Worm (Caenorhabditis elegans) whole organism, L3 larva: ENCODE measurements around the gene syp-2.
A peak's percentile ranks its signal among the peaks of the same experiment; 100 is the strongest.

ENCODE experiments used
- R02D3.7 ChIP-seq: fragments of 150-350 bp; optimal IDR thresholded peaks from 2 replicates; lab custom pipeline; 2014; ENCODE audit warnings: missing biosample characterization, missing genetic modification characterization
- ZK546.5 ChIP-seq: sonication (generic microtip); optimal IDR thresholded peaks from 2 replicates; lab custom pipeline; 2017; ENCODE audit warnings: missing biosample characterization, missing genetic modification characterization
- aly-2 ChIP-seq: fragments of 150-350 bp; optimal IDR thresholded peaks from 2 replicates; lab custom pipeline; 2014; ENCODE audit warnings: missing biosample characterization, missing genetic modification characterization
- ama-1 ChIP-seq: fragments of 150-350 bp; optimal IDR thresholded peaks from 2 replicates; lab custom pipeline; 2018
- ceh-28 ChIP-seq: fragments of 150-350 bp; optimal IDR thresholded peaks from 2 replicates; lab custom pipeline; 2014; ENCODE audit warnings: missing biosample characterization, missing genetic modification reagents, missing genetic modification characterization
- ceh-82 ChIP-seq: fragments of 150-350 bp; optimal IDR thresholded peaks from 2 replicates; lab custom pipeline; 2014; ENCODE audit warnings: missing biosample characterization, missing genetic modification characterization
- egl-27 ChIP-seq: sonication (generic microtip); optimal IDR thresholded peaks from 4 replicates; lab custom pipeline; 2017; ENCODE audit warnings: missing biosample characterization, missing genetic modification reagents, missing genetic modification characterization
- egl-5 ChIP-seq: fragments of 150-350 bp; optimal IDR thresholded peaks from 2 replicates; lab custom pipeline; 2017; ENCODE audit warnings: missing biosample characterization, missing genetic modification reagents, missing genetic modification characterization, inconsistent platforms
- elt-1 ChIP-seq: fragments of 150-350 bp; optimal IDR thresholded peaks from 2 replicates; lab custom pipeline; 2014; ENCODE audit warnings: missing biosample characterization, missing genetic modification characterization
- elt-2 ChIP-seq: sonication (generic microtip); optimal IDR thresholded peaks from 2 replicates; lab custom pipeline; 2016; ENCODE audit warnings: missing genetic modification reagents, mild to moderate bottlenecking, missing genetic modification characterization, missing compliant biosample characterization
- elt-3 ChIP-seq, 3 experiments: fragments of 150-350 bp in 1 of 3; sonication (generic microtip) in 2 of 3; optimal IDR thresholded peaks; 2 replicates in 2 of 3; 4 replicates in 1 of 3; lab custom pipeline; 2014 to 2017; ENCODE audit warnings: missing biosample characterization in 3 of 3, missing genetic modification characterization in 3 of 3
- eor-1 ChIP-seq, 2 experiments: fragments of 150-350 bp; optimal IDR thresholded peaks; 2 replicates each; lab custom pipeline; 2014 to 2018; ENCODE audit warnings: missing biosample characterization in 2 of 2, missing genetic modification characterization in 2 of 2
- fkh-10 ChIP-seq: sonication (generic microtip); optimal IDR thresholded peaks from 2 replicates; lab custom pipeline; 2017; ENCODE audit warnings: missing biosample characterization, missing genetic modification reagents, missing genetic modification characterization
- fkh-2 ChIP-seq: fragments of 150-350 bp; optimal IDR thresholded peaks from 2 replicates; lab custom pipeline; 2014; ENCODE audit warnings: missing biosample characterization, missing genetic modification reagents, missing genetic modification characterization
- fos-1 ChIP-seq: fragments of 150-350 bp; optimal IDR thresholded peaks from 2 replicates; lab custom pipeline; 2014; ENCODE audit warnings: missing biosample characterization, missing genetic modification characterization
- hmg-11 ChIP-seq: sonication (generic microtip); optimal IDR thresholded peaks from 2 replicates; lab custom pipeline; 2016; ENCODE audit warnings: missing genetic modification characterization, missing compliant biosample characterization
- jun-1 ChIP-seq: fragments of 150-350 bp; optimal IDR thresholded peaks from 2 replicates; lab custom pipeline; 2014; ENCODE audit warnings: missing biosample characterization, missing genetic modification reagents, missing genetic modification characterization
- lin-15B ChIP-seq: fragments of 150-350 bp; optimal IDR thresholded peaks from 2 replicates; lab custom pipeline; 2014; ENCODE audit warnings: missing biosample characterization, missing genetic modification characterization
- lin-39 ChIP-seq: fragments of 150-350 bp; optimal IDR thresholded peaks from 2 replicates; lab custom pipeline; 2018; ENCODE audit warnings: missing biosample characterization, missing genetic modification reagents, missing genetic modification characterization
- lsy-12 ChIP-seq: sonication (generic microtip); optimal IDR thresholded peaks from 2 replicates; lab custom pipeline; 2016; ENCODE audit warnings: mild to moderate bottlenecking, missing genetic modification characterization, missing compliant biosample characterization
- mdl-1 ChIP-seq: fragments of 150-350 bp; optimal IDR thresholded peaks from 2 replicates; lab custom pipeline; 2014; ENCODE audit warnings: missing biosample characterization, missing genetic modification characterization
- mml-1 ChIP-seq: fragments of 150-350 bp; sonication (generic microtip); optimal IDR thresholded peaks from 3 replicates; lab custom pipeline; 2014; ENCODE audit warnings: missing biosample characterization, missing genetic modification characterization
- nfya-1 ChIP-seq: sonication (generic microtip); optimal IDR thresholded peaks from 2 replicates; lab custom pipeline; 2017; ENCODE audit warnings: missing genetic modification characterization, mild to moderate bottlenecking, missing compliant biosample characterization, antibody characterized with exemption, moderate library complexity; ENCODE audit not compliant: insufficient read depth
- nhr-11 ChIP-seq: fragments of 150-350 bp; optimal IDR thresholded peaks from 2 replicates; lab custom pipeline; 2014; ENCODE audit warnings: missing biosample characterization, missing genetic modification characterization
- nhr-12 ChIP-seq: fragments of 150-350 bp; optimal IDR thresholded peaks from 2 replicates; lab custom pipeline; 2014; ENCODE audit warnings: missing biosample characterization, missing genetic modification characterization
- nhr-23 ChIP-seq: fragments of 150-350 bp; optimal IDR thresholded peaks from 2 replicates; lab custom pipeline; 2014; ENCODE audit warnings: missing biosample characterization, missing genetic modification reagents, missing genetic modification characterization
- nhr-237 ChIP-seq: fragments of 150-350 bp; optimal IDR thresholded peaks from 2 replicates; lab custom pipeline; 2014; ENCODE audit warnings: missing biosample characterization, missing genetic modification characterization
- nhr-25 ChIP-seq: sonication (generic microtip); optimal IDR thresholded peaks from 2 replicates; lab custom pipeline; 2017; ENCODE audit warnings: missing biosample characterization, missing genetic modification characterization
- nhr-28 ChIP-seq: fragments of 150-350 bp; optimal IDR thresholded peaks from 2 replicates; lab custom pipeline; 2014; ENCODE audit warnings: missing biosample characterization, missing genetic modification characterization
- nhr-43 ChIP-seq: sonication (generic microtip); optimal IDR thresholded peaks from 2 replicates; lab custom pipeline; 2016; ENCODE audit warnings: mild to moderate bottlenecking, missing genetic modification characterization, missing compliant biosample characterization; ENCODE audit not compliant: poor library complexity, severe bottlenecking
- nhr-77 ChIP-seq: fragments of 150-350 bp; optimal IDR thresholded peaks from 2 replicates; lab custom pipeline; 2014; ENCODE audit warnings: missing biosample characterization, missing genetic modification characterization
- pha-4 ChIP-seq: fragments of 150-350 bp; optimal IDR thresholded peaks from 2 replicates; lab custom pipeline; 2014; ENCODE audit warnings: missing biosample characterization, missing genetic modification reagents, missing genetic modification characterization
- pqm-1 ChIP-seq: fragments of 150-350 bp; optimal IDR thresholded peaks from 2 replicates; lab custom pipeline; 2017; ENCODE audit warnings: missing biosample characterization, missing genetic modification characterization, inconsistent platforms
- sea-2 ChIP-seq: fragments of 150-350 bp; sonication (generic microtip); optimal IDR thresholded peaks from 4 replicates; lab custom pipeline; 2014; ENCODE audit warnings: missing biosample characterization, missing genetic modification reagents, missing genetic modification characterization
- skn-1 ChIP-seq: fragments of 150-350 bp; optimal IDR thresholded peaks from 2 replicates; lab custom pipeline; 2014; ENCODE audit warnings: missing biosample characterization, missing genetic modification characterization
- snpc-4 ChIP-seq: fragments of 150-350 bp; optimal IDR thresholded peaks from 2 replicates; lab custom pipeline; 2014; ENCODE audit warnings: missing biosample characterization, missing genetic modification characterization
- tbx-2 ChIP-seq: sonication (generic microtip); optimal IDR thresholded peaks from 2 replicates; lab custom pipeline; 2016; ENCODE audit warnings: mild to moderate bottlenecking, missing genetic modification characterization, missing compliant biosample characterization
- unc-39 ChIP-seq: sonication (generic microtip); optimal IDR thresholded peaks from 4 replicates; lab custom pipeline; 2017; ENCODE audit warnings: missing biosample characterization, missing genetic modification characterization
- zag-1 ChIP-seq: fragments of 150-350 bp; optimal IDR thresholded peaks from 2 replicates; lab custom pipeline; 2014; ENCODE audit warnings: missing biosample characterization, missing genetic modification characterization
- ztf-11 ChIP-seq: fragments of 150-350 bp; optimal IDR thresholded peaks from 2 replicates; lab custom pipeline; 2014; ENCODE audit warnings: missing biosample characterization, missing genetic modification characterization
- ztf-4 ChIP-seq: fragments of 150-350 bp; optimal IDR thresholded peaks from 2 replicates; lab custom pipeline; 2014; ENCODE audit warnings: missing biosample characterization, missing genetic modification characterization

The syp-2 gene

DNA sequence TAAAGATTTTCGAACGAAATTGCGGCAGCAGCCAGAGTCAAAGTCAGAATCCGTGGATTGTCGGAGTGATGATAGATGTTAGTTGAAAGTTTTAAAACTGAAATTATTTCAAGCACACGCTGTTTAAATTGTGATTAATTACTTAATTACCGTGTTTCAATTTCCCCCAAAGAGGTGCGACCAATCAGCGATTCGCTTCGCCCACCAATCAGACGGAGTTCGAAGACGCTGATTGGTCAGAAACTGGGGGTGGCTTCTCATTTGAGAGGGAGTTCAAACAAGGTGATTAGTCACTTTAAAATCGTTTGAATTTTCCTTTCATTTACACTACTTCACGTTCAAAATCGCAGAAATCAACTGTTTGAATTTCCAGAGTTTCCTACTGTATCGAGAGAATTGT lies 36.8 kb upstream of the syp-2 start:
- TF ChIP-seq nhr-77 (tag; lab: Kevin White, UChicago) (no peak), nfya-1 (peak; percentile 50), ztf-11 (tag; lab: Kevin White, UChicago) (no peak)
- TF ChIP-seq, all 47 proteins: peak for 1

DNA sequence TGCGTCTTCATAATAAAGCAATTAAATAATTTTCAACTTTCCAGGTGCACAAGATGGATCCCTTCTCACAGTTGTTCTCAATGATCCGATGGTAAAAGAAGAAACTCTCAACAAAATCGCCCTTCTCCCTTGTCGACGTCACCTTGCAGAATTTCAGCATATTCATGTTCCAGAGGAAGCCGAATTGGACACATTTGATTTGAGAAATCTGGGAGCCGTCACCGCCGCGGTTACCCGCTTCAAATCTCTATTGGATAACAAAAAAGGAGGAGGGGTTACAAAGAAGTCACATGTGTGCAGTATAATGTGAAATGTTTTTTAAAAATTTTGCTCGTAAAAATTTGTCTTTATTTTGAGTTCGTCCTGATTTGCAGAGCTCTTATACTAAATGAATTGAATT lies 33.6 kb upstream of the syp-2 start:
- TF ChIP-seq nhr-12 (tag; lab: Kevin White, UChicago): no peak
- no peak for TF ChIP-seq pqm-1 (tag; lab: Kevin White, UChicago)
- peak; percentile 18 for TF ChIP-seq elt-2
- TF ChIP-seq mdl-1 (tag; lab: Kevin White, UChicago): no peak
- no peak for TF ChIP-seq nhr-28
- no peak for TF ChIP-seq R02D3.7
- no peak for TF ChIP-seq ZK546.5 (tag; lab: Kevin White, UChicago)
- TF ChIP-seq ama-1 (lab: Kevin White, UChicago): peak; percentile 66
- TF ChIP-seq jun-1: no peak
- no peak for TF ChIP-seq lin-39 (tag; lab: Kevin White, UChicago)
- no peak for TF ChIP-seq nhr-11 (tag; lab: Kevin White, UChicago)
- no peak for TF ChIP-seq hmg-11 (tag; lab: Kevin White, UChicago)
- TF ChIP-seq, all 47 proteins: peak for 2

DNA sequence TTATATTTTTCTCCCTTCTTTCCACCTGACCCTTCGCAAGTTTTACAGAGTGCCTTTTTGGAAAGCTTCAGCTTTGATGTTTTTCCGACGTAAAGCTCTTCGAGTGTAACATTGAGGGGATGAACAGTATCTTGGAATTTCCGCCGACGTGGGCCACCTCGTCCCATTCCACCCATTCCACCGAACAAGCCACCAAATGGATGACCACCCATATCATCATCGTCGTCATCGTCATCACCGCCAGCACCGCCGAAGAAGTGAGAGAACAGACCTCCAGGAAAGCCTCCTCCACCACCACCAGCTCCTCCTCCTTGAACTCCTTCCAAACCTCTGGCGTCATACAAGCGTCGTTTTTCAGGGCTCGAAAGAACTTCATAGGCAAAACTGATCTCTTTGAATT lies 32.0 kb upstream of the syp-2 start:
- TF ChIP-seq elt-3 (tag; optimal IDR thresholded peaks at IDR 0.05; lab: Kevin White, UChicago) (no peak), ZK546.5 (tag; lab: Kevin White, UChicago) (no peak), pqm-1 (tag; lab: Kevin White, UChicago) (no peak), nhr-12 (tag; lab: Kevin White, UChicago) (no peak), ceh-82 (tag; lab: Kevin White, UChicago) (no peak), R02D3.7 (no peak), lsy-12 (no peak), zag-1 (no peak), ama-1 (lab: Kevin White, UChicago) (no peak), sea-2 (no peak), eor-1 (tag; optimal IDR thresholded peaks at IDR 0.05; lab: Kevin White, UChicago) (no peak), nhr-237 (tag; lab: Kevin White, UChicago) (no peak), snpc-4 (no peak), nhr-11 (tag; lab: Kevin White, UChicago) (no peak), lin-15B (tag; lab: Kevin White, UChicago) (no peak), nhr-23 (tag; lab: Kevin White, UChicago) (no peak), jun-1 (no peak)

DNA sequence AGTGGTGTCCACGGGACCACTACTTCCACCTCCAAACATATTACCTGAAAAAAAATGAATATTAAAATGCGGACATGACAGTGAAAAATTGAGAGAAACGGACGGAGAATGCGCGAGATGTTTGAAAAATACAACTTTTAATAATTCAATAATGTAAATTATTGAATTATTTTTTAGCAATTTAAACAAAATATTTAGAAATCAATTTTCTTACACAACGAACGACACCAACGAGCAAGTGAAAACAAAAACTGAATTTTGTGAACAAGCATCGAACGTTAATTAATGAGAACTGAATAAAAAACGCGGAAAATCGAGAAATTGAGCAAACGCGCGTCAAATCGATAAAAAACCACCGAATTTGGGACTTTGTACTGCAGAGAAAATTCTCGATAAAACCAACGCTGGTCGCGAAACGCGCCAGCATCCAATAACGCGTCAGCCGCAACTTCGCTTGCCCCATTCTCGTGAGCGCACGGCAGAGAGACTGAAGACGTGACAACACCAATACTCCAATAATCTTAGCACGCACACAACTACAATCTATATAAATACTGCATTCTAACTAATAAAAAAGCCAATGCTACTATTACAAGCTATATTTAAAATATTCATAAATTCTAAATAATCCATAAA lies 31.4 kb upstream of the syp-2 start, which contains the start of the genes dnj-19 and nhr-47:
Gene dnj-19, minus strand, starts transcription at position 51 of the 636 bp plus-strand sequence.
Gene nhr-47, plus strand, starts transcription at position 447 of the 636 bp plus-strand sequence.
- TF ChIP-seq elt-1 (tag; lab: Kevin White, UChicago) (peak; percentile 21), eor-1 (tag; optimal IDR thresholded peaks at IDR 0.05; lab: Kevin White, UChicago) (no peak), R02D3.7 (peak; percentile 70), mdl-1 (tag; lab: Kevin White, UChicago) (peak; percentile 24), ceh-28 (peak; percentile 87), nhr-43 (tag; lab: Kevin White, UChicago) (peak; percentile 87), nhr-12 (tag; lab: Kevin White, UChicago) (no peak), pha-4 (tag; lab: Kevin White, UChicago) (peak; percentile 85), pqm-1 (tag; lab: Kevin White, UChicago) (peak; percentile 26), ZK546.5 (tag; lab: Kevin White, UChicago) (no peak), snpc-4 (peak; percentile 86), elt-2 (peak; percentile 80), ztf-4 (tag; lab: Kevin White, UChicago) (peak; percentile 59), mml-1 (tag; lab: Kevin White, UChicago) (no peak), lin-15B (tag; lab: Kevin White, UChicago) (peak; percentile 84), egl-5 (tag; lab: Kevin White, UChicago) (peak; percentile 42), ama-1 (lab: Kevin White, UChicago) (peak; percentile 68), jun-1 (peak; percentile 91), nfya-1 (peak; percentile 89), elt-3 (tag; optimal IDR thresholded peaks at IDR 0.05; lab: Kevin White, UChicago) (no peak), fkh-10 (GFP tag; lab: Kevin White, UChicago) (peak; percentile 56), aly-2 (no peak), lsy-12 (peak; percentile 93), lin-39 (tag; lab: Kevin White, UChicago) (peak; percentile 92), fkh-2 (no peak), nhr-25 (tag; lab: Kevin White, UChicago) (peak; percentile 92), egl-27 (tag; lab: Kevin White, UChicago) (peak; percentile 48), ceh-82 (tag; lab: Kevin White, UChicago) (peak; percentile 66), nhr-77 (tag; lab: Kevin White, UChicago) (peak; percentile 21), fos-1 (tag; lab: Kevin White, UChicago) (no peak), nhr-23 (tag; lab: Kevin White, UChicago) (peak; percentile 91), tbx-2 (tag; lab: Kevin White, UChicago) (peak; percentile 90), nhr-237 (tag; lab: Kevin White, UChicago) (no peak), unc-39 (tag; lab: Kevin White, UChicago) (no peak), hmg-11 (tag; lab: Kevin White, UChicago) (peak; percentile 82), skn-1 (peak; percentile 85)
